Fruit fly (Drosophila melanogaster) whole organism: ENCODE measurements around the gene CG43638.

Experiments
- CG8478 ChIP-seq: fragments of >200 bp; optimal IDR thresholded peaks from 2 replicates; lab custom pipeline; 2018; ENCODE audit warnings: inconsistent platforms
- Dll ChIP-seq: fragments of >200 bp; optimal IDR thresholded peaks from 2 replicates; lab custom pipeline; 2017
- EcR ChIP-seq, 2 experiments: fragments of >200 bp; optimal IDR thresholded peaks; 2 replicates each; lab custom pipeline; 2017; ENCODE audit warnings: missing biosample characterization in 2 of 2, missing genetic modification characterization in 2 of 2, missing genetic modification reagents in 2 of 2
- pan ChIP-seq: fragments of >200 bp; optimal IDR thresholded peaks from 2 replicates; lab custom pipeline; 2017
- psq ChIP-seq: fragments of >200 bp; optimal IDR thresholded peaks from 2 replicates; lab custom pipeline; 2017
- usp ChIP-seq: fragments of >200 bp; optimal IDR thresholded peaks from 2 replicates; lab custom pipeline; 2017; ENCODE audit warnings: missing biosample characterization, missing genetic modification characterization, mixed read lengths

The CG43638 gene

dm6 chr3L:12073076-12073475 lies 28.7 kb downstream of the CG43638 start:
- TF ChIP-seq CG8478 (no peak), EcR (GFP tag; optimal IDR thresholded peaks at IDR 0.05; lab: Kevin White, UChicago) (no peak), usp (GFP tag; lab: Kevin White, UChicago) (no peak), psq (no peak), pan (lab: Kevin White, UChicago) (no peak), Dll (lab: Kevin White, UChicago) (no peak)

dm6 chr3L:12073861-12074633 lies 29.7 kb downstream of the CG43638 start:
- TF ChIP-seq psq (no peak), CG8478 (no peak), usp (GFP tag; lab: Kevin White, UChicago) (no peak), Dll (lab: Kevin White, UChicago) (no peak), pan (lab: Kevin White, UChicago) (no peak), EcR (GFP tag; optimal IDR thresholded peaks at IDR 0.05; lab: Kevin White, UChicago) (no peak)

dm6 chr3L:12074952-12075351 lies 30.6 kb downstream of the CG43638 start:
- TF ChIP-seq psq = no peak
- TF ChIP-seq CG8478 = no peak
- no peak for TF ChIP-seq EcR (GFP tag; optimal IDR thresholded peaks at IDR 0.05; lab: Kevin White, UChicago)
- TF ChIP-seq Dll (lab: Kevin White, UChicago) = no peak
- no peak for TF ChIP-seq usp (GFP tag; lab: Kevin White, UChicago)
- no peak for TF ChIP-seq pan (lab: Kevin White, UChicago)

dm6 chr3L:12076312-12076711 lies 31.9 kb downstream of the CG43638 start:
- TF ChIP-seq pan (lab: Kevin White, UChicago) (no peak), usp (GFP tag; lab: Kevin White, UChicago) (no peak), Dll (lab: Kevin White, UChicago) (no peak), psq (no peak), EcR (GFP tag; optimal IDR thresholded peaks at IDR 0.05; lab: Kevin White, UChicago) (no peak), CG8478 (no peak)

dm6 chr3L:12077348-12077747 lies 33.0 kb downstream of the CG43638 start:
- TF ChIP-seq usp (GFP tag; lab: Kevin White, UChicago) = no peak
- TF ChIP-seq EcR (GFP tag; optimal IDR thresholded peaks at IDR 0.05; lab: Kevin White, UChicago) = no peak
- no peak for TF ChIP-seq Dll (lab: Kevin White, UChicago)
- no peak for TF ChIP-seq psq
- TF ChIP-seq pan (lab: Kevin White, UChicago) = no peak
- no peak for TF ChIP-seq CG8478

dm6 chr3L:12077953-12078352 lies 33.6 kb downstream of the CG43638 start:
- no peak for TF ChIP-seq Dll (lab: Kevin White, UChicago)
- TF ChIP-seq pan (lab: Kevin White, UChicago) = no peak
- no peak for TF ChIP-seq usp (GFP tag; lab: Kevin White, UChicago)
- TF ChIP-seq EcR (GFP tag; optimal IDR thresholded peaks at IDR 0.05; lab: Kevin White, UChicago) = no peak
- TF ChIP-seq CG8478 = no peak
- no peak for TF ChIP-seq psq

dm6 chr3L:12078551-12079318 lies 34.4 kb downstream of the CG43638 start:
- no peak for TF ChIP-seq EcR (GFP tag; optimal IDR thresholded peaks at IDR 0.05; lab: Kevin White, UChicago)
- no peak for TF ChIP-seq CG8478
- TF ChIP-seq psq = no peak
- TF ChIP-seq pan (lab: Kevin White, UChicago) = no peak
- TF ChIP-seq usp (GFP tag; lab: Kevin White, UChicago) = no peak
- TF ChIP-seq Dll (lab: Kevin White, UChicago) = no peak

dm6 chr3L:12079319-12079933 lies 35.0 kb downstream of the CG43638 start:
- TF ChIP-seq psq (no peak), usp (GFP tag; lab: Kevin White, UChicago) (no peak), Dll (lab: Kevin White, UChicago) (no peak), CG8478 (no peak), pan (lab: Kevin White, UChicago) (no peak), EcR (GFP tag; optimal IDR thresholded peaks at IDR 0.05; lab: Kevin White, UChicago) (no peak)

dm6 chr3L:12080423-12080822 lies 36.0 kb downstream of the CG43638 start:
- TF ChIP-seq CG8478 (no peak), Dll (lab: Kevin White, UChicago) (no peak), EcR (GFP tag; optimal IDR thresholded peaks at IDR 0.05; lab: Kevin White, UChicago) (no peak), pan (lab: Kevin White, UChicago) (no peak), psq (no peak), usp (GFP tag; lab: Kevin White, UChicago) (no peak)

- TF ChIP-seq pan (lab: Kevin White, UChicago) (no peak), CG8478 (no peak), usp (GFP tag; lab: Kevin White, UChicago) (no peak), Dll (lab: Kevin White, UChicago) (no peak), psq (no peak), EcR (GFP tag; optimal IDR thresholded peaks at IDR 0.05; lab: Kevin White, UChicago) (no peak)
These were observed 37.5 kb downstream of the CG43638 start, which contains the start of gene Sema5c for dm6 chr3L:12081679-12082520. Gene Sema5c (minus strand): TSS chr3L:12081830.

- no peak for TF ChIP-seq CG8478
- TF ChIP-seq usp (GFP tag; lab: Kevin White, UChicago) = no peak
- TF ChIP-seq psq = no peak
These were observed 38.1 kb downstream of the CG43638 start for dm6 chr3L:12082521-12082841.
